Worm (Caenorhabditis elegans): Measurements from ENCODE around the gene F59H6.14.
"Not testable (repeated sequence)": the region's sequence is repeated elsewhere in the genome, so short reads cannot be mapped to it uniquely, and the experiment has no call there.

Gene F59H6.14

ce11 chrII:2042447-2042846 is 9.1 kb downstream of the F59H6.14 start, which contains the start of gene bath-20:
Gene bath-20 (minus strand): TSS chrII:2042547.
- TF ChIP-seq efl-3 (GFP tag; optimal IDR thresholded peaks at IDR 0.05) (no peak), alr-1 (tag; optimal IDR thresholded peaks at IDR 0.05; ENCODE audit: borderline replicate concordance) (no peak), efl-1 (optimal IDR thresholded peaks at IDR 0.05) (no peak), efl-1 (GFP tag; optimal IDR thresholded peaks at IDR 0.05 in 1 of 2) (peak in 1 of 2 experiments; percentile 41)

ce11 chrII:2045505-2045904 is 12.1 kb downstream of the F59H6.14 start, which contains the start of gene bath-24:
Gene bath-24 (minus strand): TSS chrII:2045605.
- no peak for TF ChIP-seq nhr-85 (tag)

- not testable (repeated sequence) for TF ChIP-seq zag-1 (tag; optimal IDR thresholded peaks at IDR 0.05); nhr-85 (tag); ceh-88 (GFP tag; IDR thresholded peaks at IDR 0.05)
Measured at ce11 chrII:2046556-2046955, 13.2 kb downstream of the F59H6.14 start, which contains the start of gene math-1. Gene math-1 (minus strand): TSS chrII:2046656.

ce11 chrII:2051372-2051771 is 18.0 kb downstream of the F59H6.14 start, which contains the start of gene fbxb-35:
Gene fbxb-35 (plus strand): TSS chrII:2051672.
- TF ChIP-seq efl-1 (optimal IDR thresholded peaks at IDR 0.05) (no peak), efl-1 (GFP tag; optimal IDR thresholded peaks at IDR 0.05 in 1 of 2) (peak in 1 of 2 experiments; percentile 77), ama-1 (optimal IDR thresholded peaks at IDR 0.05) (no peak)

ce11 chrII:2058985-2059384 is 25.6 kb downstream of the F59H6.14 start, which contains the start of gene F07E5.5:
Gene F07E5.5 (minus strand): TSS chrII:2059070.
- TF ChIP-seq rnt-1 (tag; optimal IDR thresholded peaks at IDR 0.05) (no peak), pag-3 (tag; optimal IDR thresholded peaks at IDR 0.05; ENCODE audit: borderline replicate concordance, insufficient read depth) (no peak), efl-1 (optimal IDR thresholded peaks at IDR 0.05) (peak; percentile 75 to 78), efl-1 (GFP tag; optimal IDR thresholded peaks at IDR 0.05 in 1 of 2) (peak; percentile 75 to 97), jun-1 (tag; optimal IDR thresholded peaks at IDR 0.05) (no peak), fkh-4 (tag; optimal IDR thresholded peaks at IDR 0.05; ENCODE audit: borderline replicate concordance) (no peak), swsn-7 (tag; optimal IDR thresholded peaks at IDR 0.05) (peak; percentile 51), fos-1 (tag; optimal IDR thresholded peaks at IDR 0.05) (no peak), ces-1 (GFP tag; optimal IDR thresholded peaks at IDR 0.05) (no peak), nhr-84 (tag; optimal IDR thresholded peaks at IDR 0.05) (no peak), hlh-4 (tag; optimal IDR thresholded peaks at IDR 0.05) (no peak), ceh-90 (tag; optimal IDR thresholded peaks at IDR 0.05) (no peak), nhr-90 (tag; optimal IDR thresholded peaks at IDR 0.05; ENCODE audit: poor library complexity) (no peak), lsy-2 (tag; optimal IDR thresholded peaks at IDR 0.05) (peak; percentile 96 to 98), elt-3 (tag; optimal IDR thresholded peaks at IDR 0.05) (no peak), sup-37 (GFP tag; optimal IDR thresholded peaks at IDR 0.05) (no peak), xbp-1 (tag; optimal IDR thresholded peaks at IDR 0.05) (peak; percentile 45), sptf-1 (tag; optimal IDR thresholded peaks at IDR 0.05) (no peak), irx-1 (tag; optimal IDR thresholded peaks at IDR 0.05) (no peak), C34B4.2 (tag; optimal IDR thresholded peaks at IDR 0.05) (no peak), nhr-28 (tag; optimal IDR thresholded peaks at IDR 0.05) (no peak), nhr-12 (tag; optimal IDR thresholded peaks at IDR 0.05) (no peak), unc-86 (tag; optimal IDR thresholded peaks at IDR 0.05) (peak; percentile 10), egl-27 (tag; optimal IDR thresholded peaks at IDR 0.05) (no peak), nhr-20 (tag; optimal IDR thresholded peaks at IDR 0.05) (no peak), lir-3 (tag; optimal IDR thresholded peaks at IDR 0.05; ENCODE audit: poor library complexity) (no peak), ceh-8 (GFP tag; optimal IDR thresholded peaks at IDR 0.05) (no peak), alr-1 (tag; optimal IDR thresholded peaks at IDR 0.05; ENCODE audit: borderline replicate concordance) (no peak), pqm-1 (tag; optimal IDR thresholded peaks at IDR 0.05) (no peak), egl-13 (tag; optimal IDR thresholded peaks at IDR 0.05) (no peak), isw-1 (GFP tag; IDR thresholded peaks at IDR 0.05) (peak; percentile 25), F16B12.6 (tag; optimal IDR thresholded peaks at IDR 0.05) (peak; percentile 91), ztf-11 (tag; optimal IDR thresholded peaks at IDR 0.05) (no peak), grh-1 (GFP tag; IDR thresholded peaks at IDR 0.05) (no peak), dsc-1 (tag; optimal IDR thresholded peaks at IDR 0.05) (no peak), aly-2 (tag; optimal IDR thresholded peaks at IDR 0.05) (no peak), nhr-237 (tag; optimal IDR thresholded peaks at IDR 0.05) (no peak), zag-1 (tag; optimal IDR thresholded peaks at IDR 0.05) (no peak), lin-39 (tag; optimal IDR thresholded peaks at IDR 0.05) (peak; percentile 5), unc-130 (tag; optimal IDR thresholded peaks at IDR 0.05) (peak; percentile 79)

All from whole organism, L1 larva.